Worm (Caenorhabditis elegans) whole organism, late embryonic: ENCODE data around the gene F47C12.8.

Experiments
- C08G9.2 ChIP-seq: sonication (generic microtip); optimal IDR thresholded peaks from 2 replicates; lab custom pipeline; 2016; ENCODE audit warnings: mild to moderate bottlenecking, missing genetic modification characterization, moderate library complexity, missing compliant biosample characterization
- C38D4.7 ChIP-seq: fragments of 200-800 bp; sonication (Bioruptor generic); optimal IDR thresholded peaks from 2 replicates; lab custom pipeline; 2018; ENCODE audit warnings: mild to moderate bottlenecking, missing genetic modification characterization, moderate library complexity, missing compliant biosample characterization
- F13H6.1 ChIP-seq: sonication (generic microtip); optimal IDR thresholded peaks from 2 replicates; lab custom pipeline; 2016; ENCODE audit warnings: missing genetic modification characterization, missing compliant biosample characterization
- K02D7.2 ChIP-seq: sonication (generic microtip); optimal IDR thresholded peaks from 2 replicates; lab custom pipeline; 2017; ENCODE audit warnings: mild to moderate bottlenecking, missing genetic modification characterization, missing compliant biosample characterization
- Y22D7AL.16 ChIP-seq: sonication (generic microtip); optimal IDR thresholded peaks from 2 replicates; lab custom pipeline; 2016; ENCODE audit warnings: missing genetic modification characterization, missing compliant biosample characterization
- ama-1 ChIP-seq: fragments of 150-350 bp; optimal IDR thresholded peaks from 2 replicates; lab custom pipeline; 2014
- ceh-18 ChIP-seq: sonication (generic microtip); optimal IDR thresholded peaks from 2 replicates; lab custom pipeline; 2016; ENCODE audit warnings: missing genetic modification characterization, missing compliant biosample characterization
- ceh-19 ChIP-seq: fragments of 200-800 bp; sonication (Bioruptor generic); optimal IDR thresholded peaks from 2 replicates; lab custom pipeline; 2018; ENCODE audit warnings: mild to moderate bottlenecking, missing genetic modification characterization, missing compliant biosample characterization
- ceh-22 ChIP-seq: sonication (generic microtip); optimal IDR thresholded peaks from 2 replicates; lab custom pipeline; 2017; ENCODE audit warnings: missing biosample characterization, missing genetic modification characterization
- ceh-24 ChIP-seq: sonication (generic microtip); optimal IDR thresholded peaks from 2 replicates; lab custom pipeline; 2016; ENCODE audit warnings: mild to moderate bottlenecking, missing genetic modification characterization, missing compliant biosample characterization
- ceh-31 ChIP-seq: sonication (generic microtip); optimal IDR thresholded peaks from 2 replicates; lab custom pipeline; 2016; ENCODE audit warnings: missing genetic modification characterization, missing compliant biosample characterization
- ceh-34 ChIP-seq: sonication (generic microtip); optimal IDR thresholded peaks from 2 replicates; lab custom pipeline; 2016; ENCODE audit warnings: mild to moderate bottlenecking, missing genetic modification characterization, missing compliant biosample characterization
- ceh-45 ChIP-seq: fragments of 200-800 bp; sonication (Bioruptor generic); IDR thresholded peaks from 2 replicates; pipeline ENCODE4 v1.3.6; 2022; ENCODE audit warnings: missing genetic modification reagents, missing genetic modification characterization, missing compliant biosample characterization
- ceh-9 ChIP-seq: sonication (generic microtip); optimal IDR thresholded peaks from 2 replicates; lab custom pipeline; 2016; ENCODE audit warnings: mild to moderate bottlenecking, missing genetic modification characterization, inconsistent platforms, missing compliant biosample characterization
- che-1 ChIP-seq: sonication (generic microtip); optimal IDR thresholded peaks from 2 replicates; lab custom pipeline; 2016; ENCODE audit warnings: mild to moderate bottlenecking, missing genetic modification characterization, missing compliant biosample characterization
- dmd-4 ChIP-seq: sonication (generic microtip); optimal IDR thresholded peaks from 2 replicates; lab custom pipeline; 2016; ENCODE audit warnings: borderline replicate concordance, missing genetic modification characterization, missing compliant biosample characterization
- dve-1 ChIP-seq: sonication (generic microtip); optimal IDR thresholded peaks from 2 replicates; lab custom pipeline; 2017; ENCODE audit warnings: antibody characterized with exemption, mild to moderate bottlenecking, missing genetic modification characterization, missing compliant biosample characterization
- elt-2 ChIP-seq: sonication (generic microtip); optimal IDR thresholded peaks from 2 replicates; lab custom pipeline; 2016; ENCODE audit warnings: missing genetic modification reagents, missing genetic modification characterization, missing compliant biosample characterization
- elt-4 ChIP-seq: sonication (generic microtip); optimal IDR thresholded peaks from 2 replicates; lab custom pipeline; 2016; ENCODE audit warnings: missing genetic modification characterization, missing compliant biosample characterization
- fkh-10 ChIP-seq: fragments of 150-350 bp; optimal IDR thresholded peaks from 2 replicates; lab custom pipeline; 2014; ENCODE audit warnings: missing biosample characterization, missing genetic modification reagents, missing genetic modification characterization
- fkh-6 ChIP-seq: sonication (generic microtip); optimal IDR thresholded peaks from 2 replicates; lab custom pipeline; 2016; ENCODE audit warnings: missing genetic modification characterization, missing compliant biosample characterization
- hlh-13 ChIP-seq: fragments of 200-800 bp; sonication (Bioruptor generic); optimal IDR thresholded peaks from 2 replicates; lab custom pipeline; 2018; ENCODE audit warnings: mild to moderate bottlenecking, missing genetic modification characterization, missing compliant biosample characterization
- hlh-30 ChIP-seq: sonication (generic microtip); optimal IDR thresholded peaks from 2 replicates; lab custom pipeline; 2017; ENCODE audit warnings: antibody characterized with exemption, missing genetic modification characterization, missing compliant biosample characterization; ENCODE audit not compliant: insufficient read depth
- hlh-8 ChIP-seq: sonication (generic microtip); optimal IDR thresholded peaks from 2 replicates; lab custom pipeline; 2016; ENCODE audit warnings: missing genotype, missing genetic modification characterization, missing compliant biosample characterization
- madf-2 ChIP-seq: sonication (generic microtip); optimal IDR thresholded peaks from 2 replicates; lab custom pipeline; 2017; ENCODE audit warnings: missing genetic modification characterization, missing compliant biosample characterization
- mec-3 ChIP-seq: sonication (generic microtip); optimal IDR thresholded peaks from 2 replicates; lab custom pipeline; 2016; ENCODE audit warnings: borderline replicate concordance, missing genetic modification characterization, missing compliant biosample characterization
- nfya-1 ChIP-seq: sonication (generic microtip); optimal IDR thresholded peaks from 2 replicates; lab custom pipeline; 2017; ENCODE audit warnings: missing genetic modification characterization, mild to moderate bottlenecking, missing compliant biosample characterization, antibody characterized with exemption, moderate library complexity
- nhr-232 ChIP-seq: sonication (generic microtip); optimal IDR thresholded peaks from 2 replicates; lab custom pipeline; 2016; ENCODE audit warnings: missing genetic modification characterization, missing compliant biosample characterization
- pag-3 ChIP-seq: sonication (generic microtip); optimal IDR thresholded peaks from 2 replicates; lab custom pipeline; 2016; ENCODE audit warnings: missing compliant biosample characterization, missing genetic modification characterization, borderline replicate concordance
- pat-9 ChIP-seq: fragments of 200-800 bp; sonication (Bioruptor generic); optimal IDR thresholded peaks from 2 replicates; lab custom pipeline; 2018; ENCODE audit warnings: mild to moderate bottlenecking, missing genetic modification characterization, moderate library complexity, missing compliant biosample characterization
- pax-1 ChIP-seq: fragments of 150-350 bp; optimal IDR thresholded peaks from 2 replicates; lab custom pipeline; 2014; ENCODE audit warnings: missing biosample characterization, missing genetic modification characterization
- pha-2 ChIP-seq: sonication (generic microtip); optimal IDR thresholded peaks from 2 replicates; lab custom pipeline; 2017; ENCODE audit warnings: mild to moderate bottlenecking, missing genetic modification characterization, missing compliant biosample characterization
- pqm-1 ChIP-seq: sonication (generic microtip); optimal IDR thresholded peaks from 2 replicates; lab custom pipeline; 2016; ENCODE audit warnings: missing genetic modification characterization, missing compliant biosample characterization
- pros-1 ChIP-seq: fragments of 150-350 bp; optimal IDR thresholded peaks from 2 replicates; lab custom pipeline; 2014; ENCODE audit warnings: missing biosample characterization, missing genetic modification reagents, missing genetic modification characterization
- ref-2 ChIP-seq: sonication (generic microtip); optimal IDR thresholded peaks from 2 replicates; lab custom pipeline; 2016; ENCODE audit warnings: missing genetic modification characterization, missing compliant biosample characterization
- rnt-1 ChIP-seq: sonication (generic microtip); optimal IDR thresholded peaks from 2 replicates; lab custom pipeline; 2016; ENCODE audit warnings: missing genetic modification characterization, missing compliant biosample characterization
- sdc-2 ChIP-seq: sonication (generic microtip); optimal IDR thresholded peaks from 2 replicates; lab custom pipeline; 2016; ENCODE audit warnings: missing genotype, missing genetic modification characterization, missing compliant biosample characterization
- syd-9 ChIP-seq: sonication (generic microtip); optimal IDR thresholded peaks from 2 replicates; lab custom pipeline; 2016; ENCODE audit warnings: mild to moderate bottlenecking, missing genetic modification characterization, moderate library complexity, missing compliant biosample characterization
- tbx-2 ChIP-seq: sonication (generic microtip); optimal IDR thresholded peaks from 2 replicates; lab custom pipeline; 2016; ENCODE audit warnings: missing genetic modification characterization, missing compliant biosample characterization
- unc-3 ChIP-seq, 2 experiments: fragments of 200-800 bp in 1 of 2; sonication (Bioruptor generic) in 1 of 2; sonication (generic microtip) in 1 of 2; conservative IDR thresholded peaks in 1 of 2; optimal IDR thresholded peaks in 1 of 2; 2 replicates each; pipeline versions ENCODE4 v1.3.6 to Lab custom; 2016 to 2022; ENCODE audit warnings: missing compliant biosample characterization in 2 of 2, missing genetic modification characterization in 2 of 2, missing genetic modification reagents in 1 of 2
- unc-42 ChIP-seq: sonication (generic microtip); optimal IDR thresholded peaks from 2 replicates; lab custom pipeline; 2016; ENCODE audit warnings: missing genotype, missing genetic modification characterization, missing compliant biosample characterization
- unc-55 ChIP-seq: sonication (generic microtip); optimal IDR thresholded peaks from 2 replicates; lab custom pipeline; 2017; ENCODE audit warnings: missing biosample characterization, missing genetic modification reagents, missing genetic modification characterization
- unc-86 ChIP-seq: sonication (generic microtip); optimal IDR thresholded peaks from 2 replicates; lab custom pipeline; 2016; ENCODE audit warnings: missing genetic modification characterization, missing compliant biosample characterization
- zip-5 ChIP-seq: sonication (generic microtip); optimal IDR thresholded peaks from 2 replicates; lab custom pipeline; 2016; ENCODE audit warnings: missing genetic modification characterization, missing compliant biosample characterization
- ztf-16 ChIP-seq: sonication (generic microtip); optimal IDR thresholded peaks from 2 replicates; lab custom pipeline; 2017; ENCODE audit warnings: missing genetic modification characterization, missing compliant biosample characterization

Gene F47C12.8

ce11 chrIV:4028177-4028576 lies 29.8 kb upstream of the F47C12.8 start:
- TF ChIP-seq elt-4 (peak; percentile 56), mec-3 (tag; lab: Kevin White, UChicago) (no peak), C08G9.2 (peak; percentile 25), madf-2 (tag; lab: Kevin White, UChicago) (no peak), sdc-2 (tag; lab: Kevin White, UChicago) (peak; percentile 37), pag-3 (tag; lab: Kevin White, UChicago) (no peak), dmd-4 (peak; percentile 33), ceh-45 (GFP tag; lab: Robert Waterston, UW) (no peak), F13H6.1 (tag; lab: Kevin White, UChicago) (peak; percentile 31), unc-86 (tag; lab: Kevin White, UChicago) (no peak), unc-55 (GFP tag; lab: Kevin White, UChicago) (peak; percentile 69), pros-1 (peak; percentile 2), C38D4.7 (GFP tag; lab: Kevin White, UChicago) (no peak), ref-2 (tag; lab: Kevin White, UChicago) (peak; percentile 18), unc-3 (GFP tag; conservative IDR thresholded peaks at IDR 0.05; lab: Robert Waterston, UW) (no peak), unc-3 (tag; optimal IDR thresholded peaks at IDR 0.05; lab: Kevin White, UChicago) (no peak), ceh-34 (tag; lab: Kevin White, UChicago) (peak; percentile 43), pat-9 (tag; lab: Kevin White, UChicago) (no peak), ceh-22 (no peak), tbx-2 (tag; lab: Kevin White, UChicago) (peak; percentile 66), nfya-1 (tag; lab: Kevin White, UChicago) (peak; percentile 8), ceh-18 (tag; lab: Kevin White, UChicago) (peak; percentile 91), hlh-8 (tag; lab: Kevin White, UChicago) (no peak), syd-9 (tag; lab: Kevin White, UChicago) (peak; percentile 50)
- TF ChIP-seq, all 69 proteins: peak for 13

ce11 chrIV:4027106-4027888 lies 28.9 kb upstream of the F47C12.8 start:
- TF ChIP-seq zip-5 (no peak), nfya-1 (tag; lab: Kevin White, UChicago) (no peak), ceh-19 (GFP tag; lab: Kevin White, UChicago) (no peak), unc-55 (GFP tag; lab: Kevin White, UChicago) (peak; percentile 2)

ce11 chrIV:4025923-4026322 lies 27.5 kb upstream of the F47C12.8 start:
- TF ChIP-seq K02D7.2 (tag; lab: Kevin White, UChicago) (no peak), pax-1 (tag; lab: Kevin White, UChicago) (no peak), hlh-13 (GFP tag; lab: Kevin White, UChicago) (no peak), fkh-10 (no peak), zip-5 (no peak), hlh-30 (tag; lab: Kevin White, UChicago) (no peak), unc-42 (tag; lab: Kevin White, UChicago) (no peak), dve-1 (tag; lab: Kevin White, UChicago) (no peak), pros-1 (no peak), che-1 (tag; lab: Kevin White, UChicago) (no peak), mec-3 (tag; lab: Kevin White, UChicago) (no peak), tbx-2 (tag; lab: Kevin White, UChicago) (no peak), ztf-16 (tag; lab: Kevin White, UChicago) (no peak), C08G9.2 (no peak), Y22D7AL.16 (tag; lab: Kevin White, UChicago) (no peak), rnt-1 (peak; percentile 16), ceh-18 (tag; lab: Kevin White, UChicago) (peak; percentile 36), pat-9 (tag; lab: Kevin White, UChicago) (peak; percentile 13), C38D4.7 (GFP tag; lab: Kevin White, UChicago) (peak; percentile 4), ama-1 (no peak), unc-86 (tag; lab: Kevin White, UChicago) (no peak), elt-2 (tag; lab: Kevin White, UChicago) (no peak), fkh-6 (tag; lab: Kevin White, UChicago) (no peak), pha-2 (tag; lab: Kevin White, UChicago) (no peak), ceh-24 (tag; lab: Kevin White, UChicago) (no peak), nhr-232 (tag; lab: Kevin White, UChicago) (no peak), ceh-9 (no peak), ceh-31 (tag; lab: Kevin White, UChicago) (peak; percentile 12), pqm-1 (tag; lab: Kevin White, UChicago) (no peak)
